Fruit fly (Drosophila melanogaster) whole organism, embryonic: ENCODE data around the gene CG4570.

Experiments used
- CG17361 ChIP-seq: fragments of 200-800 bp; sonication (Bioruptor generic); IDR thresholded peaks from 3 replicates; pipeline ENCODE4 v1.3.6; 2022; ENCODE audit warnings: missing biosample characterization, missing genetic modification characterization
- tll ChIP-seq, 2 experiments: fragments of 200-800 bp in 1 of 2; fragments of >200 bp in 1 of 2; sonication (Bioruptor generic) in 1 of 2; optimal IDR thresholded peaks; 2 replicates each; lab custom pipeline; 2017 to 2019; ENCODE audit warnings: missing biosample characterization in 2 of 2, missing genetic modification characterization in 2 of 2, mild to moderate bottlenecking in 1 of 2, moderate library complexity in 1 of 2

DNA sequence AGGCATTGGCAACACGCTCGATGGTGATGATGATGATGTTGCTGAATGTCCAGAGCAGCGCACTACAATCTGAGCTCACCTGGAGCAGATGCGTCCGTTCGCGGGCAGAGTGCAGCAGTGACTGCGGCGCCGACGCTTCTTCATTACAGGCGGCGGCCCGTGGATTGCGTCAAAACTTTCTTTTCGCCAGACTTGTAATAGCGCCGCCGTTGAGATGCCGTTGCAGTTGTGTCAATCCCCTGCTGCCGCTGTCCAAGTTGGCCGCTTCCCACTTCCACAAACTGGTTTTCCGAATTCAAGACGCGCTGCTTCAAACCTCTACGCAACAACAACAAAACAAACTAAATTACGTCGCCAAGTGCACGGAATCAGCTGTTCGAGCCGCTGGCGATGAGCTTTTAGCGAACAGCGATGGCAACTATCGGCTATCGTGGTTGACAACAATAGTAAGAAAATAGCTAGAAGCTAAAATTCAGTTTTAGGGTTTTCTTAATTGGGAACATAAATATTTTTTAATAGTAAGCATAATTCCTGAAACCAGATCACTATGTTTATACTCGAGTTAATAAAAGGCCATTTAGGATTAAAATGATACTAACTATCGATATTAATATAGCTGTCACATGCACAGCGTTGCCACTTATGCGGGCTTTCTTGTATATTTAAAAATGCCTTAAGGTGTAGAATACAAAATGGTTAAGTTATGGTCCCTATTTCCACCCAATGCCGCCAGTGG is 25.4 kb downstream of the CG4570 start, which contains the start of gene Tpc1:
- TF ChIP-seq tll (GFP tag; optimal IDR thresholded peaks at IDR 0.05; lab: Kevin White, UChicago) (peak in 1 of 2 experiments; percentile 1), CG17361 (GFP tag; lab: Robert Waterston, UW) (peak; percentile 44; the same call in 2 of the 3 replicates)
